Fruit fly (Drosophila melanogaster): ENCODE data around the gene CG8927.

CG8927 gene

dm6 chr3R:16222300-16222903 lies 41.6 kb downstream of the CG8927 start (continued):
- TF ChIP-seq ash1 (GFP tag; optimal IDR thresholded peaks at IDR 0.05) (peak; percentile 98), chm (GFP tag; IDR thresholded peaks at IDR 0.05) (peak; percentile 100), CG3838 (GFP tag; optimal IDR thresholded peaks at IDR 0.05) (peak; percentile 98), ci (GFP tag; IDR thresholded peaks at IDR 0.05) (peak; percentile 100), Ets97D (GFP tag; optimal IDR thresholded peaks at IDR 0.05) (peak; percentile 95), CG10431 (GFP tag; optimal IDR thresholded peaks at IDR 0.05) (peak; percentile 95), CG8765 (GFP tag; IDR thresholded peaks at IDR 0.05) (peak; percentile 98), CG1647 (GFP tag; optimal IDR thresholded peaks at IDR 0.05) (peak; percentile 100), CG8478 (optimal IDR thresholded peaks at IDR 0.05) (peak; percentile 92), tin (GFP tag; optimal IDR thresholded peaks at IDR 0.05) (peak; percentile 99), CG2889 (GFP tag; IDR thresholded peaks at IDR 0.05) (peak; percentile 99), CG6254 (GFP tag; optimal IDR thresholded peaks at IDR 0.05) (peak; percentile 97), Nf-YA (GFP tag; IDR thresholded peaks at IDR 0.05) (peak; percentile 100), trh (GFP tag; optimal IDR thresholded peaks at IDR 0.05) (peak; percentile 98), CG6689 (GFP tag; IDR thresholded peaks at IDR 0.05) (peak; percentile 99), CG10979 (tag; optimal IDR thresholded peaks at IDR 0.05) (peak; percentile 98), Asciz (GFP tag; optimal IDR thresholded peaks at IDR 0.05) (peak; percentile 99), lbe (GFP tag; optimal IDR thresholded peaks at IDR 0.05) (peak; percentile 94), Sin3A (optimal IDR thresholded peaks at IDR 0.05) (no peak), p53 (GFP tag; optimal IDR thresholded peaks at IDR 0.05) (peak; percentile 99), Dek (tag; optimal IDR thresholded peaks at IDR 0.05) (peak; percentile 99), mam (GFP tag; optimal IDR thresholded peaks at IDR 0.05) (peak; percentile 99), CG9797 (GFP tag; optimal IDR thresholded peaks at IDR 0.05) (peak; percentile 76), CG4282 (GFP tag; optimal IDR thresholded peaks at IDR 0.05) (peak; percentile 99), CG32532 (GFP tag; IDR thresholded peaks at IDR 0.05) (peak; percentile 99), cas (GFP tag; IDR thresholded peaks at IDR 0.05) (peak; percentile 97), CG30020 (tag; optimal IDR thresholded peaks at IDR 0.05) (peak; percentile 75), CG13424 (tag; optimal IDR thresholded peaks at IDR 0.05) (peak; percentile 98), CG14050 (GFP tag; IDR thresholded peaks at IDR 0.05) (peak; percentile 99), CG12219 (GFP tag; optimal IDR thresholded peaks at IDR 0.05) (peak; percentile 99), CG32767 (GFP tag; IDR thresholded peaks at IDR 0.05) (peak; percentile 100), row (GFP tag; IDR thresholded peaks at IDR 0.05) (peak; percentile 100), CG16779 (GFP tag; IDR thresholded peaks at IDR 0.05) (peak; percentile 99), CG15479 (GFP tag; optimal IDR thresholded peaks at IDR 0.05) (no peak), oc (tag; optimal IDR thresholded peaks at IDR 0.05) (peak; percentile 100), Eip74EF (GFP tag; optimal IDR thresholded peaks at IDR 0.05) (peak in 1 of 2 experiments; percentile 97), luna (GFP tag; optimal IDR thresholded peaks at IDR 0.05) (peak; percentile 98), corto (GFP tag; optimal IDR thresholded peaks at IDR 0.05) (peak; percentile 94), sna (GFP tag; IDR thresholded peaks at IDR 0.05; ENCODE audit: partially characterized antibody) (no peak), Hr51 (GFP tag; optimal IDR thresholded peaks at IDR 0.05) (peak; percentile 99), CG11093 (GFP tag; IDR thresholded peaks at IDR 0.05) (peak; percentile 100), her (GFP tag; optimal IDR thresholded peaks at IDR 0.05) (peak; percentile 98), dmrt99B (tag; optimal IDR thresholded peaks at IDR 0.05) (peak; percentile 100), pnt (GFP tag; optimal IDR thresholded peaks at IDR 0.05) (peak; percentile 100), cg (GFP tag; optimal IDR thresholded peaks at IDR 0.05) (peak; percentile 99), tna (GFP tag; IDR thresholded peaks at IDR 0.05; ENCODE audit: partially characterized antibody) (peak; percentile 63; the same call in 1 of the 2 replicates), croc (GFP tag; conservative IDR thresholded peaks at IDR 0.05) (peak; percentile 99), onecut (GFP tag; IDR thresholded peaks at IDR 0.05) (peak; percentile 99), otp (GFP tag; IDR thresholded peaks at IDR 0.05) (peak; percentile 100), CG18764 (GFP tag; optimal IDR thresholded peaks at IDR 0.05) (peak; percentile 99), dysf (GFP tag; IDR thresholded peaks at IDR 0.05) (peak; percentile 100)
